Worm (Caenorhabditis elegans) whole organism, L1 larva: ENCODE data around the gene fmi-1.

Source experiments
- dsc-1 ChIP-seq: sonication (generic microtip); optimal IDR thresholded peaks from 2 replicates; lab custom pipeline; 2016; ENCODE audit warnings: mild to moderate bottlenecking, missing genetic modification characterization, missing compliant biosample characterization
- egl-13 ChIP-seq: sonication (generic microtip); optimal IDR thresholded peaks from 2 replicates; lab custom pipeline; 2016; ENCODE audit warnings: missing genotype, missing genetic modification reagents, missing genetic modification characterization, missing compliant biosample characterization
- jun-1 ChIP-seq: fragments of 150-350 bp; optimal IDR thresholded peaks from 2 replicates; lab custom pipeline; 2014; ENCODE audit warnings: missing biosample characterization, missing genetic modification reagents, missing genetic modification characterization
- nhr-28 ChIP-seq: fragments of 150-350 bp; optimal IDR thresholded peaks from 2 replicates; lab custom pipeline; 2014; ENCODE audit warnings: missing biosample characterization, missing genetic modification characterization
- snpc-4 ChIP-seq: fragments of 150-350 bp; optimal IDR thresholded peaks from 2 replicates; lab custom pipeline; 2014; ENCODE audit warnings: missing biosample characterization, missing genetic modification characterization
- sox-4 ChIP-seq: sonication (generic microtip); optimal IDR thresholded peaks from 2 replicates; lab custom pipeline; 2016; ENCODE audit warnings: missing genetic modification characterization, missing compliant biosample characterization
- unc-86 ChIP-seq: sonication (generic microtip); optimal IDR thresholded peaks from 2 replicates; lab custom pipeline; 2016; ENCODE audit warnings: missing genetic modification characterization, missing compliant biosample characterization
- zag-1 ChIP-seq: fragments of 150-350 bp; optimal IDR thresholded peaks from 2 replicates; lab custom pipeline; 2014; ENCODE audit warnings: missing biosample characterization, missing genetic modification characterization

ce11 chrV:13053635-13054034 is 34.8 kb downstream of the fmi-1 start, which contains the start of gene srr-1:
- no peak for TF ChIP-seq dsc-1 (tag; lab: Kevin White, UChicago)
- TF ChIP-seq jun-1 (tag; lab: Kevin White, UChicago) = no peak
- no peak for TF ChIP-seq egl-13 (tag; lab: Kevin White, UChicago)
- TF ChIP-seq unc-86 (tag; lab: Kevin White, UChicago) = no peak
- no peak for TF ChIP-seq snpc-4
- TF ChIP-seq zag-1 = no peak
- TF ChIP-seq nhr-28 (tag; lab: Kevin White, UChicago) = no peak
- TF ChIP-seq sox-4 = no peak
